Worm (Caenorhabditis elegans) whole organism, young adult: ENCODE data around the gene ada-2.

Experiments
- F22D6.2 ChIP-seq: sonication (generic microtip); optimal IDR thresholded peaks from 2 replicates; lab custom pipeline; 2016; ENCODE audit warnings: mild to moderate bottlenecking, missing genetic modification characterization, missing compliant biosample characterization
- F55B11.4 ChIP-seq: sonication (generic microtip); optimal IDR thresholded peaks from 2 replicates; lab custom pipeline; 2016; ENCODE audit warnings: missing compliant biosample characterization, missing genetic modification characterization, borderline replicate concordance; ENCODE audit not compliant: insufficient read depth
- Y95B8A.8 ChIP-seq: fragments of 200-800 bp; sonication (Bioruptor generic); IDR thresholded peaks from 2 replicates; pipeline ENCODE4 v1.3.6; 2022; ENCODE audit warnings: missing genetic modification reagents, missing genetic modification characterization, missing compliant biosample characterization
- ZK185.1 ChIP-seq: sonication (generic microtip); optimal IDR thresholded peaks from 2 replicates; lab custom pipeline; 2016; ENCODE audit warnings: mild to moderate bottlenecking, missing genetic modification characterization, missing compliant biosample characterization; ENCODE audit not compliant: poor library complexity, severe bottlenecking
- ama-1 ChIP-seq, 3 experiments: fragments of 150-350 bp in 1 of 3; sonication (generic microtip) in 2 of 3; optimal IDR thresholded peaks; 2 replicates each; lab custom pipeline; 2014 to 2018; ENCODE audit warnings: missing biosample characterization in 2 of 3, missing genetic modification characterization in 2 of 3, missing genetic modification reagents in 2 of 3
- hlh-12 ChIP-seq: sonication (generic microtip); optimal IDR thresholded peaks from 2 replicates; lab custom pipeline; 2016; ENCODE audit warnings: missing genetic modification characterization, missing compliant biosample characterization
- lsy-27 ChIP-seq: sonication (generic microtip); optimal IDR thresholded peaks from 2 replicates; lab custom pipeline; 2017; ENCODE audit warnings: missing genetic modification characterization, mild to moderate bottlenecking, missing compliant biosample characterization, antibody characterized with exemption, missing genotype, borderline replicate concordance; ENCODE audit not compliant: insufficient read depth
- pbrm-1 ChIP-seq: fragments of 200-800 bp; sonication (Bioruptor generic); IDR thresholded peaks from 2 replicates; pipeline ENCODE4 v1.3.6; 2022; ENCODE audit warnings: missing genetic modification reagents, missing genetic modification characterization, missing compliant biosample characterization
- sea-2 ChIP-seq: fragments of 200-800 bp; sonication (Bioruptor generic); IDR thresholded peaks from 2 replicates; pipeline ENCODE4 v1.3.6; 2022; ENCODE audit warnings: missing genetic modification characterization, missing compliant biosample characterization
- unc-62 ChIP-seq: fragments of 150-350 bp; optimal IDR thresholded peaks from 2 replicates; lab custom pipeline; 2014; ENCODE audit warnings: missing biosample characterization, missing genetic modification reagents, missing genetic modification characterization
- xnd-1 ChIP-seq: sonication (generic microtip); optimal IDR thresholded peaks from 2 replicates; lab custom pipeline; 2016; ENCODE audit warnings: missing genotype, missing genetic modification reagents, missing genetic modification characterization, missing compliant biosample characterization

- TF ChIP-seq ama-1 (optimal IDR thresholded peaks at IDR 0.05; lab: Kevin White, UChicago) (no peak), ama-1 (GFP tag; optimal IDR thresholded peaks at IDR 0.05; lab: Kevin White, UChicago) (no peak), hlh-12 (tag; lab: Kevin White, UChicago) (no peak), ZK185.1 (no peak), unc-62 (GFP tag; lab: Kevin White, UChicago) (no peak), lsy-27 (no peak), sea-2 (GFP tag; lab: Robert Waterston, UW) (no peak), pbrm-1 (GFP tag; lab: Robert Waterston, UW) (no peak), xnd-1 (no peak), F22D6.2 (no peak), F55B11.4 (tag; lab: Kevin White, UChicago) (no peak), Y95B8A.8 (GFP tag; lab: Robert Waterston, UW) (no peak)
Measured at ce11 chrII:7261854-7262253, 9.8 kb downstream of the ada-2 start, which contains the start of gene C30G12.4.
